Fruit fly (Drosophila melanogaster) whole organism, embryonic: ENCODE measurements around the gene CG9021.

Experiments
- CG11085 ChIP-seq: fragments of 200-800 bp; sonication (Bioruptor generic); IDR thresholded peaks from 2 replicates; pipeline ENCODE4 v1.3.6; 2022; ENCODE audit warnings: missing biosample characterization, missing genetic modification characterization
- CG12236 ChIP-seq: fragments of 200-800 bp; sonication (Bioruptor generic); optimal IDR thresholded peaks from 2 replicates; lab custom pipeline; 2016; ENCODE audit warnings: missing biosample characterization, missing genetic modification characterization
- CG12391 ChIP-seq: fragments of 200-800 bp; sonication (Bioruptor generic); optimal IDR thresholded peaks from 3 replicates; lab custom pipeline; 2018; ENCODE audit warnings: missing biosample characterization, mild to moderate bottlenecking, missing genetic modification characterization, moderate library complexity
- CG1832 ChIP-seq: fragments of 200-800 bp; sonication (Bioruptor generic); optimal IDR thresholded peaks from 2 replicates; lab custom pipeline; 2017; ENCODE audit warnings: missing biosample characterization, mild to moderate bottlenecking, missing genetic modification characterization, inconsistent platforms
- CG2116 ChIP-seq: fragments of 200-800 bp; sonication (Bioruptor generic); optimal IDR thresholded peaks from 3 replicates; lab custom pipeline; 2018; ENCODE audit warnings: missing biosample characterization, mild to moderate bottlenecking, missing genetic modification characterization
- CG2678 ChIP-seq: fragments of 200-800 bp; sonication (Bioruptor generic); optimal IDR thresholded peaks from 3 replicates; lab custom pipeline; 2019; ENCODE audit warnings: missing biosample characterization, mild to moderate bottlenecking, missing genetic modification characterization, moderate library complexity
- CG32532 ChIP-seq: fragments of 200-800 bp; sonication (Bioruptor generic); IDR thresholded peaks from 2 replicates; pipeline ENCODE4 v1.3.6; 2022; ENCODE audit warnings: missing biosample characterization, missing genetic modification characterization
- CG34376 ChIP-seq: fragments of 200-800 bp; sonication (Bioruptor generic); optimal IDR thresholded peaks from 2 replicates; lab custom pipeline; 2018; ENCODE audit warnings: missing biosample characterization, mild to moderate bottlenecking, missing genetic modification characterization
- CG3726 ChIP-seq: fragments of 200-800 bp; sonication (Bioruptor generic); IDR thresholded peaks from 3 replicates; pipeline ENCODE4, ENCODE4 v1.3.6; 2022; ENCODE audit warnings: missing biosample characterization, missing genetic modification characterization
- CG3838 ChIP-seq: fragments of 200-800 bp; sonication (Bioruptor generic); optimal IDR thresholded peaks from 3 replicates; lab custom pipeline; 2016; ENCODE audit warnings: missing biosample characterization, missing genetic modification characterization
- CG43689 ChIP-seq: fragments of 200-800 bp; sonication (Bioruptor generic); IDR thresholded peaks from 2 replicates; pipeline ENCODE4 v1.3.6; 2022; ENCODE audit warnings: missing biosample characterization, missing genetic modification characterization
- CG4404 ChIP-seq: fragments of 200-800 bp; sonication (Bioruptor generic); IDR thresholded peaks from 2 replicates; pipeline ENCODE4 v1.3.6; 2022; ENCODE audit warnings: missing biosample characterization, missing genetic modification characterization
- CG4707 ChIP-seq: fragments of 200-800 bp; sonication (Bioruptor generic); optimal IDR thresholded peaks from 2 replicates; lab custom pipeline; 2018; ENCODE audit warnings: missing biosample characterization, mild to moderate bottlenecking, missing genetic modification characterization, moderate library complexity
- CG4730 ChIP-seq: fragments of 200-800 bp; sonication (Bioruptor generic); IDR thresholded peaks from 2 replicates; pipeline ENCODE4 v1.3.6; 2022; ENCODE audit warnings: missing biosample characterization, missing genetic modification characterization
- CG5953 ChIP-seq: fragments of 200-800 bp; sonication (Bioruptor generic); IDR thresholded peaks from 2 replicates; pipeline ENCODE4 v1.3.6; 2022; ENCODE audit warnings: missing biosample characterization, missing genetic modification characterization
- CG7786 ChIP-seq: fragments of 200-800 bp; sonication (Bioruptor generic); optimal IDR thresholded peaks from 2 replicates; lab custom pipeline; 2016; ENCODE audit warnings: missing biosample characterization, missing genetic modification characterization
- CG8359 ChIP-seq: fragments of 200-800 bp; sonication (Bioruptor generic); optimal IDR thresholded peaks from 2 replicates; lab custom pipeline; 2017; ENCODE audit warnings: missing biosample characterization, mild to moderate bottlenecking, missing genetic modification characterization, borderline replicate concordance
- CG8478 ChIP-seq: fragments of >200 bp; optimal IDR thresholded peaks from 2 replicates; lab custom pipeline; 2018
- CG8924 ChIP-seq: fragments of 200-800 bp; optimal IDR thresholded peaks from 3 replicates; lab custom pipeline; 2019; ENCODE audit warnings: missing biosample characterization, mild to moderate bottlenecking, missing genetic modification characterization, moderate library complexity
- CHES-1-like ChIP-seq: fragments of 200-800 bp; sonication (Bioruptor generic); optimal IDR thresholded peaks from 2 replicates; lab custom pipeline; 2016; ENCODE audit warnings: missing biosample characterization, missing genetic modification characterization
- D ChIP-seq, 2 experiments: fragments of 200-800 bp in 1 of 2; fragments of >200 bp in 1 of 2; sonication (Bioruptor generic) in 1 of 2; optimal IDR thresholded peaks; 2 replicates in 1 of 2; 3 replicates in 1 of 2; lab custom pipeline; 2017; ENCODE audit warnings: mild to moderate bottlenecking in 1 of 2, missing biosample characterization in 1 of 2, missing genetic modification characterization in 1 of 2, missing genetic modification reagents in 1 of 2
- E2f1 ChIP-seq: fragments of 200-800 bp; sonication (Bioruptor generic); IDR thresholded peaks from 2 replicates; pipeline ENCODE4 v1.3.6; 2022; ENCODE audit warnings: missing biosample characterization, missing genetic modification characterization
- Eip74EF ChIP-seq, 2 experiments: fragments of 200-800 bp in 1 of 2; fragments of >200 bp in 1 of 2; sonication (Bioruptor generic) in 1 of 2; optimal IDR thresholded peaks; 2 replicates each; lab custom pipeline; 2017 to 2019; ENCODE audit warnings: missing biosample characterization in 2 of 2, missing genetic modification characterization in 2 of 2, mild to moderate bottlenecking in 1 of 2, moderate library complexity in 1 of 2
- Elba2 ChIP-seq: fragments of 200-800 bp; sonication (Bioruptor generic); optimal IDR thresholded peaks from 3 replicates; lab custom pipeline; 2016; ENCODE audit warnings: missing biosample characterization, missing genetic modification characterization
- H15 ChIP-seq: fragments of 200-800 bp; sonication (Bioruptor generic); IDR thresholded peaks from 3 replicates; pipeline ENCODE4 v1.3.6; 2022; ENCODE audit warnings: missing biosample characterization, missing genetic modification characterization
- H2.0 ChIP-seq: fragments of 200-800 bp; sonication (Bioruptor generic); IDR thresholded peaks from 2 replicates; pipeline ENCODE4 v1.3.6; 2022; ENCODE audit warnings: missing biosample characterization, missing genetic modification characterization
- Hr51 ChIP-seq, 2 experiments: fragments of 200-800 bp; sonication (Bioruptor generic); optimal IDR thresholded peaks; 2 replicates in 1 of 2; 3 replicates in 1 of 2; lab custom pipeline; 2016 to 2018; ENCODE audit warnings: missing biosample characterization in 2 of 2, missing genetic modification characterization in 2 of 2, mild to moderate bottlenecking in 1 of 2, moderate library complexity in 1 of 2
- Hr78 ChIP-seq, 2 experiments: fragments of 200-800 bp in 1 of 2; fragments of >200 bp in 1 of 2; sonication (Bioruptor generic) in 1 of 2; optimal IDR thresholded peaks; 2 replicates each; lab custom pipeline; 2017 to 2019; ENCODE audit warnings: missing biosample characterization in 2 of 2, missing genetic modification characterization in 2 of 2, mild to moderate bottlenecking in 1 of 2, moderate library complexity in 1 of 2
- MESR4 ChIP-seq: fragments of 200-800 bp; sonication (Bioruptor generic); optimal IDR thresholded peaks from 2 replicates; lab custom pipeline; 2018; ENCODE audit warnings: missing biosample characterization, mild to moderate bottlenecking, missing genetic modification characterization, moderate library complexity
- Med ChIP-seq: fragments of 200-800 bp; sonication (Bioruptor generic); peaks from one replicate; lab custom pipeline; 2016; ENCODE audit warnings: missing biosample characterization, missing genetic modification characterization, mild to moderate bottlenecking, inconsistent platforms, moderate library complexity
- Oaz ChIP-seq: fragments of 200-800 bp; sonication (Bioruptor generic); IDR thresholded peaks from 2 replicates; pipeline ENCODE4 v1.3.6; 2022; ENCODE audit warnings: missing biosample characterization, missing genetic modification characterization
- Poxn ChIP-seq: fragments of 200-800 bp; sonication (Bioruptor generic); IDR thresholded peaks from 2 replicates; pipeline ENCODE4 v1.3.6; 2022; ENCODE audit warnings: missing biosample characterization, missing genetic modification characterization
- Side ChIP-seq: fragments of 200-800 bp; sonication (Bioruptor generic); optimal IDR thresholded peaks from 2 replicates; lab custom pipeline; 2016; ENCODE audit warnings: missing biosample characterization, missing genetic modification characterization
- Spps ChIP-seq: fragments of 200-800 bp; sonication (Bioruptor generic); optimal IDR thresholded peaks from 2 replicates; lab custom pipeline; 2018; ENCODE audit warnings: missing biosample characterization, mild to moderate bottlenecking, missing genetic modification characterization
- abd-A ChIP-seq: fragments of 200-800 bp; sonication (Bioruptor generic); optimal IDR thresholded peaks from 3 replicates; lab custom pipeline; 2019; ENCODE audit warnings: missing biosample characterization, mild to moderate bottlenecking, missing genetic modification characterization, moderate library complexity
- chn ChIP-seq: fragments of 200-800 bp; sonication (Bioruptor generic); optimal IDR thresholded peaks from 2 replicates; lab custom pipeline; 2016; ENCODE audit warnings: missing biosample characterization, missing genetic modification characterization
- ci ChIP-seq: fragments of 200-800 bp; sonication (Bioruptor generic); IDR thresholded peaks from 3 replicates; pipeline ENCODE4 v1.3.6; 2022; ENCODE audit warnings: missing biosample characterization, missing genetic modification characterization
- croc ChIP-seq: fragments of 200-800 bp; sonication (Bioruptor generic); conservative IDR thresholded peaks from 3 replicates; pipeline ENCODE4 v1.3.6; 2022; ENCODE audit warnings: missing biosample characterization, missing genetic modification characterization
- crol ChIP-seq: fragments of 200-800 bp; sonication (Bioruptor generic); IDR thresholded peaks from 2 replicates; pipeline ENCODE4 v1.3.6; 2022; ENCODE audit warnings: missing biosample characterization, missing genetic modification characterization
- dysf ChIP-seq: fragments of 200-800 bp; sonication (Bioruptor generic); IDR thresholded peaks from 3 replicates; pipeline ENCODE4 v1.3.6; 2022; ENCODE audit warnings: missing biosample characterization, missing genetic modification characterization
- ewg ChIP-seq: fragments of 200-800 bp; sonication (Bioruptor generic); optimal IDR thresholded peaks from 3 replicates; lab custom pipeline; 2017; ENCODE audit warnings: mild to moderate bottlenecking, missing biosample characterization, missing genetic modification reagents, missing genetic modification characterization
- fd96Cb ChIP-seq: fragments of 200-800 bp; sonication (Bioruptor generic); optimal IDR thresholded peaks from 2 replicates; lab custom pipeline; 2018; ENCODE audit warnings: missing biosample characterization, mild to moderate bottlenecking, missing genetic modification characterization, moderate library complexity
- ftz-f1 ChIP-seq: fragments of 200-800 bp; sonication (Bioruptor generic); optimal IDR thresholded peaks from 2 replicates; lab custom pipeline; 2016; ENCODE audit warnings: missing biosample characterization, missing genetic modification characterization
- grn ChIP-seq: fragments of 200-800 bp; sonication (Bioruptor generic); optimal IDR thresholded peaks from 3 replicates; lab custom pipeline; 2017; ENCODE audit warnings: missing biosample characterization, missing genetic modification characterization
- ken ChIP-seq: fragments of 200-800 bp; sonication (Bioruptor generic); IDR thresholded peaks from 3 replicates; pipeline ENCODE4 v1.3.6; 2022; ENCODE audit warnings: missing biosample characterization, missing genetic modification characterization
- lbe ChIP-seq: fragments of 200-800 bp; sonication (Bioruptor generic); optimal IDR thresholded peaks from 2 replicates; lab custom pipeline; 2016; ENCODE audit warnings: missing biosample characterization, mild to moderate bottlenecking, missing genetic modification characterization
- repo ChIP-seq: fragments of 200-800 bp; sonication (Bioruptor generic); optimal IDR thresholded peaks from 2 replicates; lab custom pipeline; 2016; ENCODE audit warnings: missing biosample characterization, missing genetic modification characterization
- salm ChIP-seq: fragments of 200-800 bp; sonication (Bioruptor generic); optimal IDR thresholded peaks from 2 replicates; lab custom pipeline; 2018; ENCODE audit warnings: missing biosample characterization, mild to moderate bottlenecking, missing genetic modification characterization
- sens ChIP-seq: fragments of 200-800 bp; sonication (Bioruptor generic); peaks from one replicate; lab custom pipeline; 2016; ENCODE audit warnings: missing biosample characterization, missing genetic modification characterization

Gene CG9021

dm6 chr2L:5945651-5946547 lies 41.4 kb upstream of the CG9021 start (continued):
- no peak for TF ChIP-seq lbe (GFP tag; lab: Kevin White, UChicago)
- no peak for TF ChIP-seq CG8359
- TF ChIP-seq CG34376 (GFP tag; lab: Kevin White, UChicago), result peak; percentile 46
- TF ChIP-seq CG3838 (GFP tag; lab: Kevin White, UChicago), result no peak
- TF ChIP-seq CG12236 (GFP tag; lab: Kevin White, UChicago), result no peak
- no peak for TF ChIP-seq Poxn (GFP tag; lab: Robert Waterston, UW)
- TF ChIP-seq Side (GFP tag; lab: Kevin White, UChicago), result no peak
- TF ChIP-seq CG8924 (tag; lab: Kevin White, UChicago), result no peak
- no peak for TF ChIP-seq Oaz (GFP tag; lab: Robert Waterston, UW)
- no peak for TF ChIP-seq CG4404 (GFP tag; lab: Robert Waterston, UW)
- no peak for TF ChIP-seq CG4730 (GFP tag; lab: Robert Waterston, UW)
- no peak for TF ChIP-seq crol (GFP tag; lab: Robert Waterston, UW)
- TF ChIP-seq fd96Cb (tag; lab: Kevin White, UChicago), result no peak
- TF ChIP-seq repo (GFP tag; lab: Kevin White, UChicago), result no peak
- peak; percentile 39 for TF ChIP-seq CG1832
- TF ChIP-seq CG2678 (tag; lab: Kevin White, UChicago), result no peak
- no peak for TF ChIP-seq Hr51 (GFP tag; optimal IDR thresholded peaks at IDR 0.05; lab: Kevin White, UChicago)
- no peak for TF ChIP-seq chn (GFP tag; lab: Kevin White, UChicago)
- no peak for TF ChIP-seq CG11085
- TF ChIP-seq sens (GFP tag; lab: Kevin White, UChicago), result peak; percentile 8
- no peak for TF ChIP-seq CG4707 (GFP tag; lab: Kevin White, UChicago)
- 0 out of 3 replicates have a peak, but pooled peaks have one; percentile 4 for TF ChIP-seq ken (GFP tag; lab: Robert Waterston, UW)
- peak; percentile 88 for TF ChIP-seq grn (GFP tag; lab: Kevin White, UChicago)
- no peak for TF ChIP-seq CHES-1-like (GFP tag; lab: Kevin White, UChicago)
- no peak for TF ChIP-seq MESR4 (GFP tag; lab: Kevin White, UChicago)
- no peak for TF ChIP-seq D (optimal IDR thresholded peaks at IDR 0.05; lab: Kevin White, UChicago)
- TF ChIP-seq D (GFP tag; optimal IDR thresholded peaks at IDR 0.05; lab: Kevin White, UChicago), result no peak
- no peak for TF ChIP-seq CG43689 (GFP tag; lab: Robert Waterston, UW)
- TF ChIP-seq ci (GFP tag; lab: Robert Waterston, UW), result no peak
- TF ChIP-seq ewg (GFP tag; lab: Kevin White, UChicago), result no peak
- peak; percentile 84 for TF ChIP-seq Med (GFP tag; lab: Kevin White, UChicago)
- no peak for TF ChIP-seq croc (GFP tag; lab: Robert Waterston, UW)
- TF ChIP-seq CG7786 (GFP tag; lab: Kevin White, UChicago), result no peak
- TF ChIP-seq CG12391 (tag; lab: Kevin White, UChicago), result no peak
- peak; percentile 81 for TF ChIP-seq ftz-f1 (GFP tag; lab: Kevin White, UChicago)
- TF ChIP-seq Elba2, result no peak
- 0 out of 3 replicates have a peak, but pooled peaks have one; percentile 54 for TF ChIP-seq dysf
- no peak for TF ChIP-seq CG2116 (GFP tag; lab: Kevin White, UChicago)
- no peak for TF ChIP-seq CG32532 (GFP tag; lab: Robert Waterston, UW)
- TF ChIP-seq CG5953 (GFP tag; lab: Robert Waterston, UW), result no peak
- TF ChIP-seq H2.0 (GFP tag; lab: Robert Waterston, UW), result no peak
- TF ChIP-seq Hr78 (GFP tag; optimal IDR thresholded peaks at IDR 0.05; lab: Kevin White, UChicago), result peak in 1 of 2 experiments; percentile 3
- no peak for TF ChIP-seq E2f1
- TF ChIP-seq abd-A (tag; lab: Kevin White, UChicago), result no peak
- TF ChIP-seq Spps (tag; lab: Kevin White, UChicago), result no peak
- no peak for TF ChIP-seq H15 (GFP tag; lab: Robert Waterston, UW)
- TF ChIP-seq CG3726 (GFP tag; lab: Robert Waterston, UW), result no peak
- TF ChIP-seq CG8478 (lab: Kevin White, UChicago), result peak; percentile 43
- no peak for TF ChIP-seq salm
- TF ChIP-seq Eip74EF (GFP tag; optimal IDR thresholded peaks at IDR 0.05; lab: Kevin White, UChicago), result peak; percentile 61 to 85
